Worm (Caenorhabditis elegans) whole organism, early embryonic: ENCODE data around the gene ZC196.5.

Source experiments
- ama-1 ChIP-seq: fragments of 150-350 bp; optimal IDR thresholded peaks from 2 replicates; lab custom pipeline; 2014
- ets-7 ChIP-seq: sonication (generic microtip); optimal IDR thresholded peaks from 2 replicates; lab custom pipeline; 2016; ENCODE audit warnings: missing genotype, missing genetic modification characterization, missing compliant biosample characterization

DNA sequence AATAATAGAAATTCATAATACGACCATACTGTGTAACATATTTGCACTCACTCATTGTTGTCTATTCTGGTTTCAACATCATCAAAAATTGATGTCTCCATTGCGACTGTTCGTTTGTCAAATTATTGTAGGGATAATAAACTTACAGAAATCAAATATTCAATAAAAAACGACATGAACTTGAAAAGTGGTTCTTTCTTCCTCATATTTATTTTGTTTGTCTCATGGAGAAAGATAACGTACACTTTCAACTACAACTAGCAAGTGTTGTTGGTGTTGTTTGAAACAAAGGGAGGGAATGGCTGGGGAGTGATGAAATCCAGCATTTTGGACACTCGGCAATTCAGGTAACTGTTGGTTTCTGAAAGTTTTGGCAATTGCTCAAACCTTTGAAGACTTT lies 36.7 kb downstream of the ZC196.5 start, which contains the start of gene B0507.9:
- TF ChIP-seq ama-1 (lab: Kevin White, UChicago) (no peak), ets-7 (tag; lab: Kevin White, UChicago) (no peak)
